Worm (Caenorhabditis elegans) whole organism, L4/young adult: ENCODE measurements around the gene nlp-35.

ENCODE experiments used
- dao-5 ChIP-seq: sonication (generic microtip); optimal IDR thresholded peaks from 2 replicates; lab custom pipeline; 2016; ENCODE audit warnings: missing genotype, missing genetic modification characterization, moderate library complexity, missing compliant biosample characterization
- him-1 ChIP-seq: sonication (generic microtip); optimal IDR thresholded peaks from 2 replicates; lab custom pipeline; 2016; ENCODE audit warnings: missing genotype, missing genetic modification reagents, missing genetic modification characterization, missing compliant biosample characterization

ce11 chrIV:9537500-9537899, 18.8 kb upstream of the nlp-35 start:
- TF ChIP-seq him-1 = no peak
- no peak for TF ChIP-seq dao-5 (tag; lab: Kevin White, UChicago)
